Fruit fly (Drosophila melanogaster) whole organism, embryonic: ENCODE measurements around the gene CG32225.

Experiments
- ATbp ChIP-seq: fragments of 200-800 bp; sonication (Bioruptor generic); optimal IDR thresholded peaks from 2 replicates; lab custom pipeline; 2017; ENCODE audit warnings: missing biosample characterization, mild to moderate bottlenecking, missing genetic modification characterization, missing genetic modification reagents
- Ada2b ChIP-seq: fragments of 200-800 bp; sonication (Bioruptor generic); IDR thresholded peaks from 2 replicates; pipeline ENCODE4 v1.3.6; 2022; ENCODE audit warnings: missing biosample characterization, missing genetic modification characterization
- Antp ChIP-seq: fragments of 200-800 bp; sonication (Bioruptor generic); optimal IDR thresholded peaks from 3 replicates; lab custom pipeline; 2016; ENCODE audit warnings: missing biosample characterization, missing genetic modification characterization
- Atf3 ChIP-seq: fragments of 200-800 bp; sonication (Bioruptor generic); optimal IDR thresholded peaks from 3 replicates; lab custom pipeline; 2016; ENCODE audit warnings: missing biosample characterization, missing genetic modification characterization
- B-H1 ChIP-seq: fragments of 200-800 bp; sonication (Bioruptor generic); IDR thresholded peaks from 3 replicates; pipeline ENCODE4 v1.3.6; 2022; ENCODE audit warnings: missing biosample characterization, missing genetic modification characterization
- Bgb ChIP-seq: fragments of 200-800 bp; sonication (Bioruptor generic); IDR thresholded peaks from 2 replicates; pipeline ENCODE4 v1.3.6; 2022; ENCODE audit warnings: missing biosample characterization, missing genetic modification characterization; ENCODE audit not compliant: partially characterized antibody
- CG10565 ChIP-seq: fragments of 200-800 bp; sonication (Bioruptor generic); optimal IDR thresholded peaks from 3 replicates; lab custom pipeline; 2016; ENCODE audit warnings: missing biosample characterization, mild to moderate bottlenecking, missing genetic modification characterization
- CG11560 ChIP-seq: fragments of 200-800 bp; sonication (Bioruptor generic); IDR thresholded peaks from 3 replicates; pipeline ENCODE4 v1.3.6; 2022; ENCODE audit warnings: missing biosample characterization, missing genetic modification characterization
- CG11695 ChIP-seq: fragments of 200-800 bp; sonication (Bioruptor generic); IDR thresholded peaks from 3 replicates; pipeline ENCODE4 v1.3.6; 2022; ENCODE audit warnings: missing biosample characterization, missing genetic modification characterization
- CG12942 ChIP-seq: fragments of 200-800 bp; sonication (Bioruptor generic); optimal IDR thresholded peaks from 3 replicates; lab custom pipeline; 2016; ENCODE audit warnings: missing biosample characterization, missing genetic modification characterization
- CG14441 ChIP-seq: fragments of 200-800 bp; sonication (Bioruptor generic); IDR thresholded peaks from 2 replicates; pipeline ENCODE4 v1.3.6; 2022; ENCODE audit warnings: missing biosample characterization, missing genetic modification characterization
- CG15479 ChIP-seq: fragments of 200-800 bp; sonication (Bioruptor generic); optimal IDR thresholded peaks from 3 replicates; lab custom pipeline; 2019; ENCODE audit warnings: missing biosample characterization, mild to moderate bottlenecking, missing genetic modification characterization, moderate library complexity
- CG16813 ChIP-seq: fragments of 200-800 bp; sonication (Bioruptor generic); IDR thresholded peaks from 3 replicates; pipeline ENCODE4 v1.3.6; 2022; ENCODE audit warnings: missing biosample characterization, missing genetic modification characterization; ENCODE audit not compliant: partially characterized antibody
- CG16815 ChIP-seq: fragments of 200-800 bp; sonication (Bioruptor generic); optimal IDR thresholded peaks from 3 replicates; lab custom pipeline; 2017; ENCODE audit warnings: missing biosample characterization, mild to moderate bottlenecking, missing genetic modification characterization
- CG17912 ChIP-seq: fragments of 200-800 bp; sonication (Bioruptor generic); optimal IDR thresholded peaks from 2 replicates; lab custom pipeline; 2018; ENCODE audit warnings: missing biosample characterization, mild to moderate bottlenecking, missing genetic modification characterization
- CG18011 ChIP-seq: fragments of 200-800 bp; sonication (Bioruptor generic); optimal IDR thresholded peaks from 2 replicates; lab custom pipeline; 2017; ENCODE audit warnings: missing biosample characterization, missing genetic modification characterization, mild to moderate bottlenecking, moderate library complexity, missing genotype
- CG2116 ChIP-seq: fragments of 200-800 bp; sonication (Bioruptor generic); optimal IDR thresholded peaks from 3 replicates; lab custom pipeline; 2018; ENCODE audit warnings: missing biosample characterization, mild to moderate bottlenecking, missing genetic modification characterization
- CG2678 ChIP-seq: fragments of 200-800 bp; sonication (Bioruptor generic); optimal IDR thresholded peaks from 3 replicates; lab custom pipeline; 2019; ENCODE audit warnings: missing biosample characterization, mild to moderate bottlenecking, missing genetic modification characterization, moderate library complexity
- CG6683 ChIP-seq: fragments of 200-800 bp; sonication (Bioruptor generic); optimal IDR thresholded peaks from 2 replicates; lab custom pipeline; 2017; ENCODE audit warnings: missing biosample characterization, mild to moderate bottlenecking, missing genetic modification characterization, missing genetic modification reagents
- CG7987 ChIP-seq: fragments of 200-800 bp; sonication (Bioruptor generic); optimal IDR thresholded peaks from 2 replicates; lab custom pipeline; 2018; ENCODE audit warnings: missing biosample characterization, mild to moderate bottlenecking, missing genetic modification characterization, moderate library complexity
- CG8765 ChIP-seq: fragments of 200-800 bp; sonication (Bioruptor generic); IDR thresholded peaks from 2 replicates; pipeline ENCODE4 v1.3.6; 2022; ENCODE audit warnings: missing biosample characterization, missing genetic modification characterization
- CG9932 ChIP-seq: fragments of 200-800 bp; sonication (Bioruptor generic); IDR thresholded peaks from 2 replicates; pipeline ENCODE4 v1.3.6; 2022; ENCODE audit warnings: missing biosample characterization, missing genetic modification characterization
- CoRest ChIP-seq: fragments of 200-800 bp; sonication (Bioruptor generic); optimal IDR thresholded peaks from 3 replicates; lab custom pipeline; 2018; ENCODE audit warnings: missing biosample characterization, mild to moderate bottlenecking, missing genetic modification characterization, moderate library complexity
- Mad ChIP-seq: fragments of 200-800 bp; sonication (Bioruptor generic); optimal IDR thresholded peaks from 2 replicates; lab custom pipeline; 2016; ENCODE audit warnings: missing biosample characterization, missing genetic modification characterization
- Meics ChIP-seq: fragments of 200-800 bp; sonication (Bioruptor generic); optimal IDR thresholded peaks from 2 replicates; lab custom pipeline; 2017; ENCODE audit warnings: missing biosample characterization, mild to moderate bottlenecking, missing genetic modification characterization
- Mrtf ChIP-seq: fragments of 200-800 bp; sonication (Bioruptor generic); IDR thresholded peaks from 3 replicates; pipeline ENCODE4 v1.3.6; 2022; ENCODE audit warnings: missing biosample characterization, missing genetic modification characterization
- Nf-YB ChIP-seq: fragments of 200-800 bp; sonication (Bioruptor generic); optimal IDR thresholded peaks from 3 replicates; lab custom pipeline; 2019; ENCODE audit warnings: missing biosample characterization, mild to moderate bottlenecking, missing genetic modification characterization, moderate library complexity
- NfI ChIP-seq: fragments of 200-800 bp; sonication (Bioruptor generic); optimal IDR thresholded peaks from 3 replicates; lab custom pipeline; 2018; ENCODE audit warnings: missing biosample characterization, mild to moderate bottlenecking, missing genetic modification characterization, moderate library complexity
- Poxn ChIP-seq: fragments of 200-800 bp; sonication (Bioruptor generic); IDR thresholded peaks from 2 replicates; pipeline ENCODE4 v1.3.6; 2022; ENCODE audit warnings: missing biosample characterization, missing genetic modification characterization
- Rx ChIP-seq: fragments of 200-800 bp; sonication (Bioruptor generic); IDR thresholded peaks from 2 replicates; pipeline ENCODE4 v1.3.6; 2022; ENCODE audit warnings: missing biosample characterization, missing genetic modification characterization
- Sox100B ChIP-seq: fragments of 200-800 bp; sonication (Bioruptor generic); optimal IDR thresholded peaks from 3 replicates; lab custom pipeline; 2018; ENCODE audit warnings: missing biosample characterization, mild to moderate bottlenecking, missing genetic modification characterization
- YL-1 ChIP-seq: fragments of 200-800 bp; sonication (Bioruptor generic); optimal IDR thresholded peaks from 3 replicates; lab custom pipeline; 2017; ENCODE audit warnings: missing biosample characterization, mild to moderate bottlenecking, missing genetic modification characterization
- abd-A ChIP-seq: fragments of 200-800 bp; sonication (Bioruptor generic); optimal IDR thresholded peaks from 3 replicates; lab custom pipeline; 2019; ENCODE audit warnings: missing biosample characterization, mild to moderate bottlenecking, missing genetic modification characterization, moderate library complexity
- ap ChIP-seq: fragments of 200-800 bp; sonication (Bioruptor generic); IDR thresholded peaks from 2 replicates; pipeline ENCODE4 v1.3.6; 2022; ENCODE audit warnings: missing biosample characterization, missing genetic modification characterization
- ase ChIP-seq: fragments of 200-800 bp; sonication (Bioruptor generic); IDR thresholded peaks from 3 replicates; pipeline ENCODE4 v1.3.6; 2022; ENCODE audit warnings: missing biosample characterization, missing genetic modification characterization
- bsh ChIP-seq, 2 experiments: fragments of 200-800 bp; sonication (Bioruptor generic); optimal IDR thresholded peaks; 2 replicates each; lab custom pipeline; 2017 to 2018; ENCODE audit warnings: mild to moderate bottlenecking in 2 of 2, missing biosample characterization in 2 of 2, missing genetic modification characterization in 2 of 2, moderate library complexity in 1 of 2
- chm ChIP-seq: fragments of 200-800 bp; sonication (Bioruptor generic); IDR thresholded peaks from 2 replicates; pipeline ENCODE4 v1.3.6; 2022; ENCODE audit warnings: missing biosample characterization, missing genetic modification characterization
- ci ChIP-seq: fragments of 200-800 bp; sonication (Bioruptor generic); IDR thresholded peaks from 3 replicates; pipeline ENCODE4 v1.3.6; 2022; ENCODE audit warnings: missing biosample characterization, missing genetic modification characterization
- dm ChIP-seq: fragments of 200-800 bp; sonication (Bioruptor generic); optimal IDR thresholded peaks from 3 replicates; lab custom pipeline; 2016; ENCODE audit warnings: missing biosample characterization, missing genetic modification characterization
- ftz-f1 ChIP-seq: fragments of 200-800 bp; sonication (Bioruptor generic); optimal IDR thresholded peaks from 2 replicates; lab custom pipeline; 2016; ENCODE audit warnings: missing biosample characterization, missing genetic modification characterization
- gfzf ChIP-seq: fragments of 200-800 bp; sonication (Bioruptor generic); optimal IDR thresholded peaks from 2 replicates; lab custom pipeline; 2016; ENCODE audit warnings: missing biosample characterization, mild to moderate bottlenecking, missing genetic modification characterization, moderate library complexity
- grn ChIP-seq: fragments of 200-800 bp; sonication (Bioruptor generic); optimal IDR thresholded peaks from 3 replicates; lab custom pipeline; 2017; ENCODE audit warnings: missing biosample characterization, missing genetic modification characterization
- lilli ChIP-seq: fragments of 200-800 bp; sonication (Bioruptor generic); optimal IDR thresholded peaks from 3 replicates; lab custom pipeline; 2016; ENCODE audit warnings: missing biosample characterization, missing genetic modification characterization
- maf-S ChIP-seq: fragments of 200-800 bp; sonication (Bioruptor generic); optimal IDR thresholded peaks from 2 replicates; lab custom pipeline; 2016; ENCODE audit warnings: missing biosample characterization, missing genetic modification characterization
- onecut ChIP-seq: fragments of 200-800 bp; sonication (Bioruptor generic); IDR thresholded peaks from 2 replicates; pipeline ENCODE4 v1.3.6; 2022; ENCODE audit warnings: missing biosample characterization, missing genetic modification characterization
- repo ChIP-seq: fragments of 200-800 bp; sonication (Bioruptor generic); optimal IDR thresholded peaks from 2 replicates; lab custom pipeline; 2016; ENCODE audit warnings: missing biosample characterization, missing genetic modification characterization
- row ChIP-seq: fragments of 200-800 bp; sonication (Bioruptor generic); IDR thresholded peaks from 3 replicates; pipeline ENCODE4 v1.3.6; 2022; ENCODE audit warnings: missing biosample characterization, missing genetic modification characterization
- sc ChIP-seq, 3 experiments: fragments of >200 bp in 2 of 3; fragments of 200-800 bp in 1 of 3; sonication (Bioruptor generic) in 1 of 3; optimal IDR thresholded peaks; 2 replicates in 2 of 3; 3 replicates in 1 of 3; lab custom pipeline; 2017; ENCODE audit warnings: mild to moderate bottlenecking in 1 of 3, missing biosample characterization in 1 of 3, missing genetic modification characterization in 1 of 3, missing genetic modification reagents in 1 of 3
- tup ChIP-seq: fragments of 200-800 bp; sonication (Bioruptor generic); optimal IDR thresholded peaks from 2 replicates; lab custom pipeline; 2016; ENCODE audit warnings: missing biosample characterization, mild to moderate bottlenecking, missing genetic modification characterization, moderate library complexity
- zf30C ChIP-seq: fragments of 200-800 bp; sonication (Bioruptor generic); optimal IDR thresholded peaks from 3 replicates; lab custom pipeline; 2018; ENCODE audit warnings: missing biosample characterization, mild to moderate bottlenecking, missing genetic modification characterization

CG32225 gene

DNA sequence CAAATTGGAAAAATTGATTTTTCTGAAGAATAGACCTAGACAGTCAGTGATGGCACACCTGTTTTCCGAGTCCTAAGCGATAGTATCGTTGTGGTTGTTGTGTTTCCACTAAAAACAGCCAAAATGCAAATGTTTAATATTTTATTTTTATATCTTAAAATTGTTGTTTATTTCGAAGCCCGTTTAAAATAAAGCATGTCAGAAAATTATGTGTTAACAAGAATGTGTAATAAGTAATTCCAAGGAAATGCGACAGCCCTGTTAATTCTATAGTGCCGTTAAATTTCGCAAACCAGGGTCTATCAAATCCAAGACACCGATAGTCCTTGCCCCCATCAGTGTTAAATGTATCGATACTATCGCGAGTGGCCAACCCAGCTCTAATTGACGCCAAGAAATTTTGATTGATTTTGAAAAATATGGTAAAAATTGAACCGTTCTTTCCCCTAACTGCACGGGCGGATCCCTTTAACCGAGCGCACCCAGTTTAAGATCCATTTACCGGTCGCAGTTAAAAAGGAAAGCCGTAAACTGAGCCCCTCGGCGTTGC is 3.9 kb downstream of the CG32225 start, which contains the start of gene Pex23 (continued):
- TF ChIP-seq gfzf (GFP tag; lab: Kevin White, UChicago), result peak; percentile 29
- TF ChIP-seq CG12942 (GFP tag; lab: Kevin White, UChicago), result peak; percentile 82
- TF ChIP-seq Bgb (GFP tag; lab: Robert Waterston, UW), result peak; percentile 95
- TF ChIP-seq dm (GFP tag; lab: Kevin White, UChicago), result peak; percentile 45
- peak; percentile 71 for TF ChIP-seq ci (GFP tag; lab: Robert Waterston, UW)
- TF ChIP-seq Poxn (GFP tag; lab: Robert Waterston, UW), result no peak
- TF ChIP-seq ase, result peak; percentile 83
- peak; percentile 64; the same call in 2 of the 3 replicates for TF ChIP-seq CG11695
- peak; percentile 59 for TF ChIP-seq CG18011 (GFP tag; lab: Kevin White, UChicago)
- peak; percentile 89 for TF ChIP-seq YL-1 (GFP tag; lab: Kevin White, UChicago)
- TF ChIP-seq chm (GFP tag; lab: Robert Waterston, UW), result peak; percentile 76
- TF ChIP-seq CG2116 (GFP tag; lab: Kevin White, UChicago), result peak; percentile 86
- peak; percentile 69 for TF ChIP-seq CG11560 (tag; lab: Robert Waterston, UW)
- peak; percentile 68 for TF ChIP-seq Mad
- TF ChIP-seq zf30C (GFP tag; lab: Kevin White, UChicago), result no peak
- peak; percentile 45 for TF ChIP-seq maf-S (GFP tag; lab: Kevin White, UChicago)
- peak; percentile 23 for TF ChIP-seq CG17912
- TF ChIP-seq bsh (GFP tag; optimal IDR thresholded peaks at IDR 0.05; lab: Kevin White, UChicago), result peak in 1 of 2 experiments; percentile 80
- TF ChIP-seq Ada2b (GFP tag; lab: Robert Waterston, UW), result peak; percentile 80
- peak; percentile 81 for TF ChIP-seq CG8765 (GFP tag; lab: Robert Waterston, UW)
- peak; percentile 99 for TF ChIP-seq CG16813
- peak; percentile 35 for TF ChIP-seq ATbp (GFP tag; lab: Kevin White, UChicago)
- TF ChIP-seq abd-A (tag; lab: Kevin White, UChicago), result no peak
- TF ChIP-seq onecut (GFP tag; lab: Robert Waterston, UW), result peak; percentile 89
- TF ChIP-seq tup (GFP tag; lab: Kevin White, UChicago), result peak; percentile 62
- TF ChIP-seq ap (GFP tag; lab: Robert Waterston, UW), result peak; percentile 64
- TF ChIP-seq B-H1 (GFP tag; lab: Robert Waterston, UW), result peak; percentile 72
- peak; percentile 57; the same call in 1 of the 3 replicates for TF ChIP-seq Mrtf (GFP tag; lab: Robert Waterston, UW)
- TF ChIP-seq CG10565 (GFP tag; lab: Kevin White, UChicago), result no peak
- peak; percentile 75 for TF ChIP-seq Rx (GFP tag; lab: Robert Waterston, UW)
- TF ChIP-seq repo (GFP tag; lab: Kevin White, UChicago), result peak; percentile 28
- TF ChIP-seq CG2678, result no peak
- peak; percentile 81 for TF ChIP-seq NfI (GFP tag; lab: Kevin White, UChicago)
- TF ChIP-seq Meics, result peak; percentile 71
- peak; percentile 36 for TF ChIP-seq Nf-YB (GFP tag; lab: Kevin White, UChicago)
- TF ChIP-seq Sox100B, result no peak
- peak; percentile 14 for TF ChIP-seq grn (GFP tag; lab: Kevin White, UChicago)
- peak; percentile 77 for TF ChIP-seq CG16815
- no peak for TF ChIP-seq sc (optimal IDR thresholded peaks at IDR 0.05; lab: Kevin White, UChicago)
- no peak for TF ChIP-seq sc (GFP tag; optimal IDR thresholded peaks at IDR 0.05; lab: Kevin White, UChicago)
- peak; percentile 42 for TF ChIP-seq ftz-f1 (GFP tag; lab: Kevin White, UChicago)
- TF ChIP-seq CG9932 (GFP tag; lab: Robert Waterston, UW), result peak; percentile 93
- peak; percentile 89 for TF ChIP-seq lilli (GFP tag; lab: Kevin White, UChicago)
- TF ChIP-seq row, result peak; percentile 96
- TF ChIP-seq Atf3 (GFP tag; lab: Kevin White, UChicago), result peak; percentile 13
- no peak for TF ChIP-seq CG15479 (GFP tag; lab: Kevin White, UChicago)
- peak; percentile 89 for TF ChIP-seq CoRest (tag; lab: Kevin White, UChicago)
- peak; percentile 54 for TF ChIP-seq CG6683 (GFP tag; lab: Kevin White, UChicago)
- peak; percentile 56 for TF ChIP-seq CG7987 (GFP tag; lab: Kevin White, UChicago)
- TF ChIP-seq CG14441 (GFP tag; lab: Robert Waterston, UW), result peak; percentile 82
- peak; percentile 61 for TF ChIP-seq Antp (GFP tag; lab: Kevin White, UChicago)
